Fruit fly (Drosophila melanogaster) Kc167 (cell line): Measurements from ENCODE around the gene CG31473.

ENCODE experiments used
- Sin3A ChIP-seq: fragments of >200 bp; optimal IDR thresholded peaks from 2 replicates; lab custom pipeline; 2018; ENCODE audit warnings: missing external identifiers
- ttk ChIP-seq: sonication (Bioruptor generic); optimal IDR thresholded peaks from 2 replicates; lab custom pipeline; 2017; ENCODE audit warnings: missing external identifiers

- TF ChIP-seq ttk (lab: Kevin White, UChicago) (no peak), Sin3A (no peak)
Measured at dm6 chr3R:7782933-7783686, 28.5 kb upstream of the CG31473 start, which contains the start of gene CG18747.
